Fruit fly (Drosophila melanogaster): ENCODE measurements around the gene Fur1.

- TF ChIP-seq Dip3 (GFP tag; optimal IDR thresholded peaks at IDR 0.05) (no peak), CG7963 (GFP tag; IDR thresholded peaks at IDR 0.05; ENCODE audit: partially characterized antibody) (no peak), schlank (tag; optimal IDR thresholded peaks at IDR 0.05) (no peak), Elba2 (GFP tag; optimal IDR thresholded peaks at IDR 0.05) (no peak), CG14441 (GFP tag; IDR thresholded peaks at IDR 0.05) (no peak), CG11696 (GFP tag; IDR thresholded peaks at IDR 0.05) (no peak), psq (GFP tag; optimal IDR thresholded peaks at IDR 0.05) (no peak), bbx (GFP tag; IDR thresholded peaks at IDR 0.05; ENCODE audit: partially characterized antibody) (no peak), Gsc (GFP tag; IDR thresholded peaks at IDR 0.05) (no peak), Antp (GFP tag; optimal IDR thresholded peaks at IDR 0.05) (no peak), Kr (GFP tag; optimal IDR thresholded peaks at IDR 0.05) (no peak), CG7839 (tag; optimal IDR thresholded peaks at IDR 0.05) (no peak), fd64A (GFP tag; optimal IDR thresholded peaks at IDR 0.05) (no peak), Dfd (GFP tag; optimal IDR thresholded peaks at IDR 0.05) (no peak)
These were observed 45.3 kb upstream of the Fur1 start for dm6 chr3R:25518099-25518567.
